Worm (Caenorhabditis elegans) whole organism, early embryonic: Measurements from ENCODE around the gene srx-26.
A peak's percentile ranks its signal among the peaks of the same experiment; 100 is the strongest.

Experiments
- B0310.2 ChIP-seq: sonication (generic microtip); optimal IDR thresholded peaks from 2 replicates; lab custom pipeline; 2016; ENCODE audit warnings: mild to moderate bottlenecking, missing genetic modification characterization, missing compliant biosample characterization
- F13C5.2 ChIP-seq: sonication (generic microtip); optimal IDR thresholded peaks from 2 replicates; lab custom pipeline; 2017; ENCODE audit warnings: mild to moderate bottlenecking, missing genetic modification characterization, inconsistent platforms, missing compliant biosample characterization
- aly-1 ChIP-seq: sonication (generic microtip); optimal IDR thresholded peaks from 2 replicates; lab custom pipeline; 2016; ENCODE audit warnings: missing genetic modification characterization, missing compliant biosample characterization
- ama-1 ChIP-seq: fragments of 150-350 bp; optimal IDR thresholded peaks from 2 replicates; lab custom pipeline; 2014
- ceh-13 ChIP-seq: fragments of 200-800 bp; sonication (Bioruptor generic); optimal IDR thresholded peaks from 2 replicates; lab custom pipeline; 2018; ENCODE audit warnings: mild to moderate bottlenecking, missing genetic modification characterization, missing compliant biosample characterization
- ceh-36 ChIP-seq: sonication (generic microtip); optimal IDR thresholded peaks from 2 replicates; lab custom pipeline; 2016; ENCODE audit warnings: missing genetic modification characterization, inconsistent platforms, missing compliant biosample characterization
- ets-7 ChIP-seq: sonication (generic microtip); optimal IDR thresholded peaks from 2 replicates; lab custom pipeline; 2016; ENCODE audit warnings: missing genotype, missing genetic modification characterization, missing compliant biosample characterization
- flt-1 ChIP-seq: fragments of 200-800 bp; sonication (Bioruptor generic); IDR thresholded peaks from 2 replicates; pipeline ENCODE4 v1.3.6; 2022; ENCODE audit warnings: missing genetic modification characterization, missing compliant biosample characterization
- hmg-4 ChIP-seq: fragments of 200-800 bp; sonication (Bioruptor generic); optimal IDR thresholded peaks from 2 replicates; lab custom pipeline; 2018; ENCODE audit warnings: mild to moderate bottlenecking, missing genetic modification characterization, missing compliant biosample characterization
- hnd-1 ChIP-seq: sonication (generic microtip); optimal IDR thresholded peaks from 2 replicates; lab custom pipeline; 2016; ENCODE audit warnings: missing genetic modification characterization, missing compliant biosample characterization
- pes-1 ChIP-seq: fragments of 200-800 bp; sonication (Bioruptor generic); IDR thresholded peaks from 2 replicates; pipeline ENCODE4 v1.3.6; 2022; ENCODE audit warnings: missing genetic modification reagents, missing genetic modification characterization, missing compliant biosample characterization
- sea-1 ChIP-seq: fragments of 200-800 bp; sonication (Bioruptor generic); conservative IDR thresholded peaks from 2 replicates; pipeline ENCODE4 v1.3.6; 2022; ENCODE audit warnings: missing genetic modification characterization, missing compliant biosample characterization
- tbx-11 ChIP-seq: fragments of 200-800 bp; sonication (Bioruptor generic); IDR thresholded peaks from 2 replicates; pipeline ENCODE4 v1.3.6; 2022; ENCODE audit warnings: missing genetic modification characterization, missing compliant biosample characterization
- tbx-37 ChIP-seq: fragments of 200-800 bp; sonication (Bioruptor generic); conservative IDR thresholded peaks from 2 replicates; pipeline ENCODE4 v1.3.6; 2022; ENCODE audit warnings: missing genetic modification reagents, missing genetic modification characterization, missing compliant biosample characterization
- tra-4 ChIP-seq: sonication (generic microtip); optimal IDR thresholded peaks from 2 replicates; lab custom pipeline; 2017; ENCODE audit warnings: missing genetic modification characterization, missing compliant biosample characterization

The srx-26 gene

ce11 chrV:2703299-2703698, 49.6 kb downstream of the srx-26 start:
- TF ChIP-seq ets-7 (no peak), hmg-4 (no peak), tbx-11 (GFP tag; lab: Robert Waterston, UW) (peak; percentile 6; the same call in 1 of the 2 replicates), hnd-1 (no peak), flt-1 (GFP tag; lab: Robert Waterston, UW) (no peak)

- no peak for TF ChIP-seq ceh-36 (tag; lab: Kevin White, UChicago)
- no peak for TF ChIP-seq ceh-13
- TF ChIP-seq tbx-37 (GFP tag; lab: Robert Waterston, UW), result no peak
- TF ChIP-seq B0310.2 (tag; lab: Kevin White, UChicago), result no peak
- TF ChIP-seq tra-4 (tag; lab: Kevin White, UChicago), result no peak
- no peak for TF ChIP-seq aly-1 (tag; lab: Kevin White, UChicago)
- TF ChIP-seq ets-7, result no peak
- TF ChIP-seq ama-1 (lab: Kevin White, UChicago), result no peak
- no peak for TF ChIP-seq pes-1 (GFP tag; lab: Robert Waterston, UW)
- TF ChIP-seq F13C5.2 (tag; lab: Kevin White, UChicago), result no peak
- TF ChIP-seq hnd-1, result no peak
- TF ChIP-seq hmg-4, result no peak
- TF ChIP-seq sea-1 (GFP tag; lab: Robert Waterston, UW), result no peak
- TF ChIP-seq flt-1 (GFP tag; lab: Robert Waterston, UW), result no peak
These were observed 50.0 kb downstream of the srx-26 start for ce11 chrV:2702883-2703282.
